Worm (Caenorhabditis elegans): Measurements from ENCODE around the gene C36E8.6.

- no peak for TF ChIP-seq snpc-4 (tag; optimal IDR thresholded peaks at IDR 0.05)
- TF ChIP-seq zip-8 (tag; optimal IDR thresholded peaks at IDR 0.05), result no peak
- no peak for TF ChIP-seq unc-62 (GFP tag; optimal IDR thresholded peaks at IDR 0.05)
- TF ChIP-seq elt-1 (tag; optimal IDR thresholded peaks at IDR 0.05; ENCODE audit: borderline replicate concordance, insufficient read depth), result no peak
- no peak for TF ChIP-seq tbx-8 (GFP tag; optimal IDR thresholded peaks at IDR 0.05)
- no peak for TF ChIP-seq mls-2 (tag; optimal IDR thresholded peaks at IDR 0.05)
- TF ChIP-seq nhr-76 (tag; optimal IDR thresholded peaks at IDR 0.05), result no peak
- no peak for TF ChIP-seq sptf-1 (tag; optimal IDR thresholded peaks at IDR 0.05)
- TF ChIP-seq lin-13 (tag; optimal IDR thresholded peaks at IDR 0.05), result no peak
- TF ChIP-seq lsy-2 (tag; optimal IDR thresholded peaks at IDR 0.05), result no peak
- no peak for TF ChIP-seq mab-5 (tag; optimal IDR thresholded peaks at IDR 0.05)
These were observed 23.6 kb upstream of the C36E8.6 start, which contains the start of gene R10E9.2 for ce11 chrIII:3964237-3964636.

Measured in whole organism, mixed stage, embryonic.